Fruit fly (Drosophila melanogaster) whole organism, embryonic: ENCODE measurements around the gene sni.

Experiments used
- Adf1 ChIP-seq: fragments of 200-800 bp; sonication (Bioruptor generic); IDR thresholded peaks from 2 replicates; pipeline ENCODE4 v1.3.6; 2022; ENCODE audit warnings: missing biosample characterization, missing genetic modification characterization
- Antp ChIP-seq: fragments of 200-800 bp; sonication (Bioruptor generic); optimal IDR thresholded peaks from 3 replicates; lab custom pipeline; 2016; ENCODE audit warnings: missing biosample characterization, missing genetic modification characterization
- Asciz ChIP-seq: fragments of 200-800 bp; sonication (Bioruptor generic); optimal IDR thresholded peaks from 2 replicates; lab custom pipeline; 2017; ENCODE audit warnings: missing biosample characterization, mild to moderate bottlenecking, missing genetic modification characterization, missing genetic modification reagents
- Bgb ChIP-seq: fragments of 200-800 bp; sonication (Bioruptor generic); IDR thresholded peaks from 2 replicates; pipeline ENCODE4 v1.3.6; 2022; ENCODE audit warnings: missing biosample characterization, missing genetic modification characterization; ENCODE audit not compliant: partially characterized antibody
- CG10209 ChIP-seq: fragments of 200-800 bp; sonication (Bioruptor generic); optimal IDR thresholded peaks from 3 replicates; lab custom pipeline; 2017; ENCODE audit warnings: missing biosample characterization, mild to moderate bottlenecking, missing genetic modification characterization, missing genetic modification reagents
- CG11085 ChIP-seq: fragments of 200-800 bp; sonication (Bioruptor generic); IDR thresholded peaks from 2 replicates; pipeline ENCODE4 v1.3.6; 2022; ENCODE audit warnings: missing biosample characterization, missing genetic modification characterization
- CG13287 ChIP-seq: fragments of 200-800 bp; sonication (Bioruptor generic); IDR thresholded peaks from 2 replicates; pipeline ENCODE4 v1.3.6; 2022; ENCODE audit warnings: missing biosample characterization, missing genetic modification characterization; ENCODE audit not compliant: partially characterized antibody
- CG13424 ChIP-seq: fragments of 200-800 bp; sonication (Bioruptor generic); optimal IDR thresholded peaks from 2 replicates; lab custom pipeline; 2019; ENCODE audit warnings: missing biosample characterization, mild to moderate bottlenecking, missing genetic modification characterization, moderate library complexity
- CG13894 ChIP-seq: fragments of 200-800 bp; sonication (Bioruptor generic); optimal IDR thresholded peaks from 3 replicates; lab custom pipeline; 2018; ENCODE audit warnings: missing biosample characterization, mild to moderate bottlenecking, missing genetic modification characterization, moderate library complexity
- CG14441 ChIP-seq: fragments of 200-800 bp; sonication (Bioruptor generic); IDR thresholded peaks from 2 replicates; pipeline ENCODE4 v1.3.6; 2022; ENCODE audit warnings: missing biosample characterization, missing genetic modification characterization
- CG15269 ChIP-seq: fragments of 200-800 bp; sonication (Bioruptor generic); optimal IDR thresholded peaks from 2 replicates; lab custom pipeline; 2018; ENCODE audit warnings: missing biosample characterization, mild to moderate bottlenecking, missing genetic modification characterization, moderate library complexity
- CG1603 ChIP-seq: fragments of 200-800 bp; sonication (Bioruptor generic); optimal IDR thresholded peaks from 2 replicates; lab custom pipeline; 2019; ENCODE audit warnings: missing biosample characterization, mild to moderate bottlenecking, missing genetic modification characterization, moderate library complexity
- CG2712 ChIP-seq: fragments of 200-800 bp; optimal IDR thresholded peaks from 3 replicates; lab custom pipeline; 2019; ENCODE audit warnings: missing biosample characterization, mild to moderate bottlenecking, missing genetic modification characterization, moderate library complexity
- CG2889 ChIP-seq: fragments of 200-800 bp; sonication (Bioruptor generic); IDR thresholded peaks from 3 replicates; pipeline ENCODE4 v1.3.6; 2022; ENCODE audit warnings: missing biosample characterization, missing genetic modification characterization
- CG4282 ChIP-seq: fragments of 200-800 bp; sonication (Bioruptor generic); optimal IDR thresholded peaks from 2 replicates; lab custom pipeline; 2016; ENCODE audit warnings: missing biosample characterization, missing genetic modification characterization
- CG4424 ChIP-seq: fragments of 200-800 bp; sonication (Bioruptor generic); optimal IDR thresholded peaks from 3 replicates; lab custom pipeline; 2016; ENCODE audit warnings: missing biosample characterization, missing genetic modification characterization
- CG4730 ChIP-seq: fragments of 200-800 bp; sonication (Bioruptor generic); IDR thresholded peaks from 2 replicates; pipeline ENCODE4 v1.3.6; 2022; ENCODE audit warnings: missing biosample characterization, missing genetic modification characterization
- CG5180 ChIP-seq: fragments of 200-800 bp; sonication (Bioruptor generic); optimal IDR thresholded peaks from 3 replicates; lab custom pipeline; 2017; ENCODE audit warnings: missing biosample characterization, missing genetic modification characterization, mild to moderate bottlenecking, moderate library complexity, missing genetic modification reagents
- CG5953 ChIP-seq: fragments of 200-800 bp; sonication (Bioruptor generic); IDR thresholded peaks from 2 replicates; pipeline ENCODE4 v1.3.6; 2022; ENCODE audit warnings: missing biosample characterization, missing genetic modification characterization
- CG6254 ChIP-seq: fragments of 200-800 bp; sonication (Bioruptor generic); optimal IDR thresholded peaks from 3 replicates; lab custom pipeline; 2017; ENCODE audit warnings: mild to moderate bottlenecking, missing biosample characterization, missing genetic modification reagents, missing genetic modification characterization
- CG6791 ChIP-seq: fragments of 200-800 bp; sonication (Bioruptor generic); IDR thresholded peaks from 3 replicates; pipeline ENCODE4 v1.3.6; 2022; ENCODE audit warnings: missing biosample characterization, missing genetic modification characterization; ENCODE audit not compliant: partially characterized antibody
- CG8478 ChIP-seq: fragments of >200 bp; optimal IDR thresholded peaks from 2 replicates; lab custom pipeline; 2018
- Doc2 ChIP-seq: fragments of 200-800 bp; sonication (Bioruptor generic); IDR thresholded peaks from 2 replicates; pipeline ENCODE4 v1.3.6; 2022; ENCODE audit warnings: missing biosample characterization, missing genetic modification characterization
- Dref ChIP-seq: fragments of 200-800 bp; sonication (Bioruptor generic); IDR thresholded peaks from 2 replicates; pipeline ENCODE4 v1.3.6; 2022; ENCODE audit warnings: missing biosample characterization, missing genetic modification characterization
- H15 ChIP-seq: fragments of 200-800 bp; sonication (Bioruptor generic); IDR thresholded peaks from 3 replicates; pipeline ENCODE4 v1.3.6; 2022; ENCODE audit warnings: missing biosample characterization, missing genetic modification characterization
- HHEX ChIP-seq: fragments of 200-800 bp; sonication (Bioruptor generic); optimal IDR thresholded peaks from 3 replicates; lab custom pipeline; 2017; ENCODE audit warnings: missing biosample characterization, mild to moderate bottlenecking, missing genetic modification characterization, missing genetic modification reagents
- Hey ChIP-seq: fragments of 200-800 bp; sonication (Bioruptor generic); optimal IDR thresholded peaks from 3 replicates; lab custom pipeline; 2018; ENCODE audit warnings: missing biosample characterization, mild to moderate bottlenecking, missing genetic modification characterization
- Sox102F ChIP-seq: fragments of 200-800 bp; sonication (Bioruptor generic); optimal IDR thresholded peaks from 2 replicates; lab custom pipeline; 2018; ENCODE audit warnings: missing biosample characterization, mild to moderate bottlenecking, missing genetic modification characterization, moderate library complexity
- Sry-δ ChIP-seq: fragments of 200-800 bp; sonication (Bioruptor generic); optimal IDR thresholded peaks from 2 replicates; lab custom pipeline; 2016; ENCODE audit warnings: missing biosample characterization, missing genetic modification characterization
- Tbp ChIP-seq: fragments of >200 bp; optimal IDR thresholded peaks from 2 replicates; lab custom pipeline; 2018; ENCODE audit warnings: missing biosample characterization, missing genetic modification characterization
- YL-1 ChIP-seq: fragments of 200-800 bp; sonication (Bioruptor generic); optimal IDR thresholded peaks from 3 replicates; lab custom pipeline; 2017; ENCODE audit warnings: missing biosample characterization, mild to moderate bottlenecking, missing genetic modification characterization
- bbx ChIP-seq: fragments of 200-800 bp; sonication (Bioruptor generic); IDR thresholded peaks from 2 replicates; pipeline ENCODE4 v1.3.6; 2022; ENCODE audit warnings: missing biosample characterization, missing genetic modification characterization; ENCODE audit not compliant: partially characterized antibody
- chinmo ChIP-seq: fragments of 200-800 bp; sonication (Bioruptor generic); IDR thresholded peaks from 4 replicates; pipeline ENCODE4 v1.3.6; 2022; ENCODE audit warnings: missing biosample characterization, missing genetic modification characterization; ENCODE audit not compliant: partially characterized antibody
- chm ChIP-seq: fragments of 200-800 bp; sonication (Bioruptor generic); IDR thresholded peaks from 2 replicates; pipeline ENCODE4 v1.3.6; 2022; ENCODE audit warnings: missing biosample characterization, missing genetic modification characterization
- gce ChIP-seq: fragments of 200-800 bp; sonication (Bioruptor generic); IDR thresholded peaks from 3 replicates; pipeline ENCODE4 v1.3.6; 2022; ENCODE audit warnings: missing biosample characterization, missing genetic modification characterization
- gfzf ChIP-seq: fragments of 200-800 bp; sonication (Bioruptor generic); optimal IDR thresholded peaks from 2 replicates; lab custom pipeline; 2016; ENCODE audit warnings: missing biosample characterization, mild to moderate bottlenecking, missing genetic modification characterization, moderate library complexity
- grau ChIP-seq: fragments of 200-800 bp; optimal IDR thresholded peaks from 3 replicates; lab custom pipeline; 2019; ENCODE audit warnings: missing biosample characterization, mild to moderate bottlenecking, missing genetic modification characterization, moderate library complexity
- inv ChIP-seq: fragments of 200-800 bp; sonication (Bioruptor generic); IDR thresholded peaks from 2 replicates; pipeline ENCODE4 v1.3.6; 2022; ENCODE audit warnings: missing biosample characterization, missing genetic modification characterization; ENCODE audit not compliant: partially characterized antibody
- lola ChIP-seq, 3 experiments: fragments of >200 bp in 2 of 3; fragments of 200-800 bp in 1 of 3; sonication (Bioruptor generic) in 1 of 3; optimal IDR thresholded peaks; 2 replicates each; lab custom pipeline; 2017 to 2019; ENCODE audit warnings: missing biosample characterization in 3 of 3, missing genetic modification characterization in 3 of 3, mild to moderate bottlenecking in 1 of 3, moderate library complexity in 1 of 3
- nmo ChIP-seq: fragments of 200-800 bp; sonication (Bioruptor generic); optimal IDR thresholded peaks from 2 replicates; lab custom pipeline; 2018; ENCODE audit warnings: missing biosample characterization, mild to moderate bottlenecking, missing genetic modification characterization, moderate library complexity
- nom ChIP-seq: fragments of 200-800 bp; sonication (Bioruptor generic); optimal IDR thresholded peaks from 2 replicates; lab custom pipeline; 2017; ENCODE audit warnings: missing biosample characterization, missing genetic modification characterization, mild to moderate bottlenecking, moderate library complexity, missing genetic modification reagents
- pfk ChIP-seq: fragments of 200-800 bp; sonication (Bioruptor generic); optimal IDR thresholded peaks from 2 replicates; lab custom pipeline; 2018; ENCODE audit warnings: missing biosample characterization, mild to moderate bottlenecking, missing genetic modification characterization, moderate library complexity
- pnt ChIP-seq: fragments of 200-800 bp; sonication (Bioruptor generic); optimal IDR thresholded peaks from 3 replicates; lab custom pipeline; 2016; ENCODE audit warnings: missing biosample characterization, missing genetic modification characterization
- pum ChIP-seq: fragments of 200-800 bp; sonication (Bioruptor generic); optimal IDR thresholded peaks from 2 replicates; lab custom pipeline; 2016; ENCODE audit warnings: missing biosample characterization, missing genetic modification characterization
- repo ChIP-seq: fragments of 200-800 bp; sonication (Bioruptor generic); optimal IDR thresholded peaks from 2 replicates; lab custom pipeline; 2016; ENCODE audit warnings: missing biosample characterization, missing genetic modification characterization
- schlank ChIP-seq: fragments of 200-800 bp; sonication (Bioruptor generic); optimal IDR thresholded peaks from 2 replicates; lab custom pipeline; 2018; ENCODE audit warnings: missing biosample characterization, mild to moderate bottlenecking, missing genetic modification characterization
- sna ChIP-seq: fragments of 200-800 bp; sonication (Bioruptor generic); IDR thresholded peaks from 2 replicates; pipeline ENCODE4 v1.3.6; 2022; ENCODE audit warnings: missing biosample characterization, missing genetic modification characterization; ENCODE audit not compliant: partially characterized antibody
- so ChIP-seq: fragments of 200-800 bp; sonication (Bioruptor generic); IDR thresholded peaks from 3 replicates; pipeline ENCODE4 v1.3.6; 2022; ENCODE audit warnings: missing biosample characterization, missing genetic modification characterization
- tna ChIP-seq: fragments of 200-800 bp; sonication (Bioruptor generic); IDR thresholded peaks from 2 replicates; pipeline ENCODE4 v1.3.6; 2022; ENCODE audit warnings: missing biosample characterization, missing genetic modification characterization; ENCODE audit not compliant: partially characterized antibody
- wor ChIP-seq: fragments of 200-800 bp; sonication (Bioruptor generic); IDR thresholded peaks from 2 replicates; pipeline ENCODE4 v1.3.6; 2022; ENCODE audit warnings: missing biosample characterization, missing genetic modification characterization
- zen2 ChIP-seq: fragments of 200-800 bp; sonication (Bioruptor generic); IDR thresholded peaks from 3 replicates; pipeline ENCODE4 v1.3.6; 2022; ENCODE audit warnings: missing biosample characterization, missing genetic modification characterization; ENCODE audit not compliant: partially characterized antibody

sni gene

DNA sequence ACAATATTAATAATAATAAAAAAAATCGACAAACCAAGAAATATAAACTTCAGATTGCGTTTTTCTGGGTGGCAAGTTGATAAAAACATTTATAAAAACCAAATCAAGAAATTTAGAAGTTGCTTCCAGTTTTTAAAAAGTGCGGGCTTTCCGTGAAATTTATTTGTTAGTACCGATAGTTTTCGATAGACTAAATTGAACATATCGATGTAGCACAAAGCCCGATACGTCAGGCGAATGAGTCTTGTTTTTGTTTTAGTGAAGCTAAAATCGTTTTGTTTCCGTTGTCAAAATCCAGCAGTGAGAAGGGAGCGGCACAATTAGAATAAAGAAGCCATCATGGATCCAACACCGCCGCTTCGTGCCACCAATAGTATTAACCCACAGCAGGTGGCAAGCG, 3.4 kb downstream of the sni start, which contains the start of gene CG2147 (continued):
- peak; percentile 78; the same call in 1 of the 4 replicates for TF ChIP-seq chinmo
- TF ChIP-seq Sox102F (GFP tag; lab: Kevin White, UChicago): no peak
- TF ChIP-seq inv (GFP tag; lab: Robert Waterston, UW): peak; percentile 70
- no peak for TF ChIP-seq CG6254 (GFP tag; lab: Kevin White, UChicago)
- peak; percentile 92 for TF ChIP-seq CG13287
- TF ChIP-seq so (GFP tag; lab: Robert Waterston, UW): no peak
- TF ChIP-seq gce (GFP tag; lab: Robert Waterston, UW): no peak
- TF ChIP-seq CG1603 (tag; lab: Kevin White, UChicago): no peak
- no peak for TF ChIP-seq Tbp (GFP tag; lab: Kevin White, UChicago)
- no peak for TF ChIP-seq H15 (GFP tag; lab: Robert Waterston, UW)
- TF ChIP-seq Hey: no peak
- no peak for TF ChIP-seq nom
- TF ChIP-seq schlank (tag; lab: Kevin White, UChicago): no peak
- no peak for TF ChIP-seq pum (GFP tag; lab: Kevin White, UChicago)
- TF ChIP-seq CG6791 (GFP tag; lab: Robert Waterston, UW): peak; percentile 87
- TF ChIP-seq CG4424 (GFP tag; lab: Kevin White, UChicago): no peak
- no peak for TF ChIP-seq CG13894 (tag; lab: Kevin White, UChicago)
- no peak for TF ChIP-seq Doc2 (GFP tag; lab: Robert Waterston, UW)
- no peak for TF ChIP-seq CG5180 (GFP tag; lab: Kevin White, UChicago)
- no peak for TF ChIP-seq CG10209
- TF ChIP-seq CG15269 (tag; lab: Kevin White, UChicago): no peak
- TF ChIP-seq CG8478 (lab: Kevin White, UChicago): no peak
- no peak for TF ChIP-seq CG2889 (GFP tag; lab: Robert Waterston, UW)
- peak; percentile 16 for TF ChIP-seq YL-1 (GFP tag; lab: Kevin White, UChicago)
- TF ChIP-seq wor (GFP tag; lab: Robert Waterston, UW): no peak
- TF ChIP-seq Sry-δ: peak; percentile 70
- TF ChIP-seq pnt (GFP tag; lab: Kevin White, UChicago): no peak
- TF ChIP-seq zen2 (GFP tag; lab: Robert Waterston, UW): peak; percentile 79
- TF ChIP-seq lola (GFP tag; optimal IDR thresholded peaks at IDR 0.05; lab: Kevin White, UChicago): no peak
- no peak for TF ChIP-seq nmo (GFP tag; lab: Kevin White, UChicago)
- no peak for TF ChIP-seq pfk
- peak; percentile 83 for TF ChIP-seq Bgb (GFP tag; lab: Robert Waterston, UW)
- no peak for TF ChIP-seq CG13424 (tag; lab: Kevin White, UChicago)
- TF ChIP-seq gfzf (GFP tag; lab: Kevin White, UChicago): peak; percentile 30
- no peak for TF ChIP-seq CG4730 (GFP tag; lab: Robert Waterston, UW)
- TF ChIP-seq Asciz (GFP tag; lab: Kevin White, UChicago): no peak
- TF ChIP-seq CG4282 (GFP tag; lab: Kevin White, UChicago): no peak
- TF ChIP-seq CG2712 (tag; lab: Kevin White, UChicago): no peak
- no peak for TF ChIP-seq CG5953
- TF ChIP-seq tna (GFP tag; lab: Robert Waterston, UW): peak; percentile 73
- peak; percentile 86 for TF ChIP-seq bbx (GFP tag; lab: Robert Waterston, UW)
- TF ChIP-seq CG11085 (GFP tag; lab: Robert Waterston, UW): no peak
- no peak for TF ChIP-seq chm (GFP tag; lab: Robert Waterston, UW)
- no peak for TF ChIP-seq repo (GFP tag; lab: Kevin White, UChicago)
- no peak for TF ChIP-seq Adf1
- TF ChIP-seq HHEX (GFP tag; lab: Kevin White, UChicago): no peak
- no peak for TF ChIP-seq Antp (GFP tag; lab: Kevin White, UChicago)
- no peak for TF ChIP-seq CG14441 (GFP tag; lab: Robert Waterston, UW)
- peak; percentile 85 for TF ChIP-seq Dref
- no peak for TF ChIP-seq grau (tag; lab: Kevin White, UChicago)
- peak; percentile 69; the same call in 1 of the 2 replicates for TF ChIP-seq sna
